Fruit fly (Drosophila melanogaster): ENCODE measurements around the gene Taf6.

Taf6 gene

DNA sequence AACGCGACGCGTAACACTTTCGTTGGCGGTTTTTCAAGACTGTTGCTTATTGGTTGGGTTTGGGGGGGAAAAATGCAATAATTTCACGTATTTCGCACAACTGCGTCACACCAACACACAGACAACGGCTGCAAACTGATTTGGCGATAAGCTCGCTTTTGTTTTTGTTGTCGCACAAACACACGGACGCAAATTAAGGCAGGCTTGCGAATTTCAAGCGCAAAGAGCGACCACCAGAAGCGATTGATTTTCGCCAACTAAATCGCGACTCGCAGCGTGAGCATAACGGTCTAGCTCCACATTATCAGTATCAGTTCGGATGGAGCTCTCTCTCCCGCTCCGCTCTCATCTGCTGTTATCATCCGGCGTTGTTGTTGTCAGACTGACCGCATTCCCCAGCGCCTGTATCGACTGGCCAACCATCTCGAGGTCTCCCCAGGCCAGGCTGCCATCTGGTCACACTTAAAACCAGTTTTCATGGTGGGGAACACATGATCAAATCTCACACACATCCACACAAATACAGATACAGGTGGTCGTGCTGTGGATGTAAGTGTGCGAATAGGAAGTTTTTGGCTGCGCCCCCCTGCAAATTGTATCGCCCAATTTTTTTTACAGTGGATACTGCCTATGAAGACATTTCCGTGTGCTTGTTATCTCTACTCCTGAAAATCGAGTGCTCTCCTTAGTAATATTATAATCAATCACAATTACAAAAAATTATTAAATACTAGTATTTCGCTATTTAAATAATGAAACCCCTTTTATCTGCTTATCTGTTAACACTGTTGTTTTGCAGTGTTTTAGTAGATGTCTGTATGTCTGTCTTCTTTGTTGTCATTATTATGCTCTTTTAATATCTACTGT, 34.1 kb downstream of the Taf6 start:
- TF ChIP-seq noc (tag; optimal IDR thresholded peaks at IDR 0.05): peak; percentile 93

DNA sequence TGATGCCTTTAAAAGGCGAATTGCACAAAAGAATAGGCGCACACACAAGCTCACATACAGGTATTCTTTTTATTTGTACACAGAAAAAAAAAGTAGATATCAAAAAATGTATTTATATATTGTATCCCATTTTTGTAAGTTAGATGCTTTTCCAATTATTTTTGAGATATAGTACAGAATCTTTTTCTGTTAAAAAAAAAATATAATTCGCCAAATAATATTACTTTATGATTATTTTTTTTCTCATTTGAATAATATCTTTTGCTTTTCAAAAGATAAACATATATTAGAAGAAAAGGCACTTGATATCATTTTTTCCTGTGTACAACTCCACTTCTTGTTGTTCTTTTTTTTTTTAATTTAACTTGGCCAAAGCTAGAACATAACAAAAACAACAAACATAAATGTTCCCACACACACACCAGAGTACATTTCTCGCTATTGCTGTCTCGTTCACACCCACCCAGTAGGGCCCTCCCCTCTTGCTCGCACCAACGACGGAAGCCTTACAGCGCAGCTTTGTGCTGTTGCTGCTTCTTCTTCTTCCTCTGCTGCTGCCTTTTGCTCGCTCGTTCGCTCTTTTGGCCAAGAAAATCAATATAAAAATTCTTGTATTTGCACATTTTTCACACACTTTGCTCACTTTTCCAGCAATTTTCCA, 36.0 kb downstream of the Taf6 start:
- peak; percentile 78 for TF ChIP-seq noc (tag; optimal IDR thresholded peaks at IDR 0.05)

DNA sequence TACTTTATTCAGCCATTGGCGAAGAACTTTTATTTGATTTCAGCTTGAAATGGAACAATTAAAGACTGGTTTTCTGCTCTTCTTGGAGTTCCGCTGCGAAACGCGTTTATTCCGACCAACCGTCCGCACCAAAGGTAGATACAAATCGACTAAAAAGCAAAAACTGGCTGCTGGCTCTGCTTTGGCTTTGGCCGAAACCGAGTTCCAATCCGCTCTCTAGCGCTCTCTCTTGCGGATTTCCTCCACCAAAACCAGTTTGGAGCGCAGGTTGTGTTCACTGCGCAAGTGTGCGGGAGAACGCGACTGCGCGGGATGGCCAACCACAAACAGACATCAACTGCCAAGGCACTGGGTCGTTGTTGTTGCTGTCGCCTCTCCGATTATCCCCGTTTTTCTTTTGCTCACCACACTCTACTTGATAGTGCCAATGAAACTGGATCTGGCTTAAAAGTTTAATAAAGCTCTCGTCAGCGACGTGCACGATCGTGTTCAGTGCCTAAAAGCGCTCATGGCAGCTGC, 36.6 kb downstream of the Taf6 start, which contains the start of gene wnd:
wnd (minus strand) TSS at position 306 of the 519 bp plus-strand sequence.
- TF ChIP-seq noc (tag; optimal IDR thresholded peaks at IDR 0.05): no peak

DNA sequence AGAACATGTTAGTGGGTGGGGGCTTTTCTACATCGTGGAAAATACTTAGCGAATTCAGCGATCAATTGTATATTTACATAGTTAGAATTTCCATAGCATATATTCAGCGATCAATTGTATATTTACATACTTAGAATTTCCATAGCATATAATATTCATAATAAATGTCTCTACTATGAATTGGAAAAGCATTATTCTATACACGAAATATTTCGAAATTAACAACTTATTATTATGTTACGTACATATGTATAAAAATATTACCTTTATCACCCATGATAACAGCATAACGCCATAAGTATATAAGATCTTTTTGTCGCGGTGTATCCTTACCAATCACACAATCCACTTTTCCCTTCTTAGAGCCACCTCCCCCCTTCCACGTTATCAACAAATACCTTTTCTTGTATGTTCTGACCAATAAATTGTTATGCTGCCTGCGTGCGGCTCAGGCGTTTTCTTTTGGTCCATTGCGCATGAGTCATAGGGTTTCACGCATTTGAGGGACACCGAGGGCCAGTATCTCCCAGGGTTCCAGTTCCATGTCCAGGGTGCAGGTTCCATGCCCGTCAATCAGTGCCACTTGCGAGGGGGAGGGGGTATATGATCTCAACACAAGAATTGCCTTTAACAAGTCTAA, 38.1 kb downstream of the Taf6 start:
- TF ChIP-seq noc (tag; optimal IDR thresholded peaks at IDR 0.05): no peak

DNA sequence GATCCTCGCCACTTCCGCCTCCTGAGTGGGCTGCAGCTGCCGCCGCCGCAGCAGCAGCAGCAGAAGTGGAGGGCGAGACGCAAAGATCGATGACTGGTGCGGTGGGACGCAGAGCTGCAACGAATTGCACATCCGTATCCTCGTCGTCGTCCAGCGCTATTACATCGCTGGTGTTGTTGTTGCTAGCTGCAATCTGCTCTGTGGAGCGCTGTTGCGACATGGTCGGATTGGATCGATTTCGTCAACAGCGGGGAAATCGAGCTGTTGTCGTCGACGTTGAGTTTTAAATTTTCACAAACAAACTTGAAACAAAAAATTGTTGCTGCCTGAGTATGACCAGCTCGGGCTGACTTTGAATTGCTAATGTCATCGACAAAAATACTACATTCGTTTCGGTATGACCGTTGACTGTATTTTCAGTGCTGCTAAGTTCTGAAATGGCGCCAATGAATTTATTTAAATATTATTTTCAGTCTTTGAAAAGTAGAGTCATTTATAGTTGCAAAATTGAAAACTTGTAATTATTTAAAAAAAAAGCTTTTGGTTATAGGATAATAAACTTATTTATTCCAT, 43.6 kb downstream of the Taf6 start, which contains the start of gene Rnf146:
Rnf146 (minus strand) TSS at position 369 of the 573 bp plus-strand sequence.
- TF ChIP-seq noc (tag; optimal IDR thresholded peaks at IDR 0.05): no peak

DNA sequence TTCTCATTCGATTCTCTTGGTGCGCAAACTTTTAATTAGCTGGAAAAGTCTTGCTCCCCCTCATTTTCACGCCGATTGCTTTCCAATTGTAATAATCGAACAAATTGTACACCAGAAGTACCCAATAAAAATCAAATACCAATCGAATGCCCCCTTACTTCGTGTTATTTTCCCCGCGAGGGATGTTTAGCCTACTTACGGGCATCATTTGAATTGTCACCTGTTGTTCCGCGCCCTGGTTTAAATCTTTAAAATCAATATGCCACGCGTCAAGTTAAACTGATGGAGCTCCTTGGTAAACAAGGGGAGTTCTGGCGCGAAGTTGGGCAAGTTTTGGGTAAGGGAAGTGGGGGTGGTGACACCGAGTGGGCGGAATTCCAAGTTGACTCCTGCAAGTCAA, 47.4 kb downstream of the Taf6 start:
- TF ChIP-seq noc (tag; optimal IDR thresholded peaks at IDR 0.05): no peak

DNA sequence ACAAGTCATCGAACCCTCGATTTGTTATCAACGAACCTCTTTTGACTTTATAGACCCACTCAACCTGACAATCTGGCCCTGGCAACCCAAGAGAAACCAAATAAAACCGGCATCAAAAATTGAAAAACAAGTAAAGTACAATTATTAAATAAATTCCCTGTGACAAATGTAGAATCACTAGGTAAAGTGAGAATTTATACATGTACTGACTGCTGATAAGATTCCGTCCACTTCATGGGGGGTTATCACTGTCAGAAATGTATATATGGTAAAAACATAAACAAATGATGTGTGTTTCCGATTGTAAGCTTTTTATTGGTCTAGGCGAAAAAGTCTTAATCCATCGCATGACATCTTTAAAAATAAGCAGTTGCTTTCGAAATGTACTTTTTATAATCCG, 49.8 kb downstream of the Taf6 start:
- TF ChIP-seq noc (tag; optimal IDR thresholded peaks at IDR 0.05): peak; percentile 91

DNA sequence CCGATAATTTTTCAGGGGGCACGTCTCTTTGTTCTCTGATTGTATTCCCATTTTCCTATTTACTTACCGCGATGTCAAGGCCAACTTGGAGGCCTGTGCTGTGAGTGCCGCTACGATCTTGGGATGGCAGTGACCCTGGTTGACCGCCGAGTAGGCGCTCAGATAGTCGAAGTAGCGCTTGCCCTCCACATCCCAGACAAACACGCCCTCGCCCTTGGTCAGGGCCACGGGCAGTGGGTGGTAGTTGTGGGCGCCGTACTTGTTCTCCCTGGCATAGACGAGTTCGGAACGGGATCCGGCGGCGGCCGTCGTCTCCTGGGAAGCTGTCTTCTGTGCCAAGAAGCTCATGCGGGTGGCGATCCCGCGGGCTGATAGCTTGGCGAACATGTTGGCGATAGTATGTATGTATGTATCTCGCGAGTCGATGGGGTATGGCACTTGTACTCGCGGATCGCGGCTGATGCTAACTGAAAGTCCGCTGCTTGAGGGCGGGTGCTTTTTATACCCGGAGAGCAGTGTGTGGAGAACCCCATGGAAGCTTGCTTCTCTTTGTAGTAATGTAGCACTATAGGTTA, 50.6 kb downstream of the Taf6 start, which contains the start of gene Oat:
Oat (minus strand) TSS at position 478 of the 575 bp plus-strand sequence.
- TF ChIP-seq noc (tag; optimal IDR thresholded peaks at IDR 0.05): no peak

DNA sequence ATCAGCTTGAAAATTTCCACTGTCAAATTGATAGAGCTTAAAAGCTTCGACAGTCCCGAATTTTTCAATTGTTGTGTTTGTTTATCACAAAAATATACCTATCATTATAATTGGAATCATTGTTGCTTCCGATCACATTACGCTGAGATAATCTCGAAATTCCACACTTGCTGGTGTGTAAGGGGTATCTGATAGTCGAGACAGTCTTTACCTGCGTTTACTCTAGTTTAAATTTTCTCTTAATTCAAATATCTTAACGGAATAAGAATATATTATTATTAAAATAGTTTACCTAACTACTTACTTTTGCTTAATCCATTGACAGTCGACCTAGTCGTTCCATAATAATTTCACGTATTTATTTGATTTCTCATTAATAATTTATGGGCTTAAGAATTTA, 51.2 kb downstream of the Taf6 start:
- no peak for TF ChIP-seq noc (tag; optimal IDR thresholded peaks at IDR 0.05)

DNA sequence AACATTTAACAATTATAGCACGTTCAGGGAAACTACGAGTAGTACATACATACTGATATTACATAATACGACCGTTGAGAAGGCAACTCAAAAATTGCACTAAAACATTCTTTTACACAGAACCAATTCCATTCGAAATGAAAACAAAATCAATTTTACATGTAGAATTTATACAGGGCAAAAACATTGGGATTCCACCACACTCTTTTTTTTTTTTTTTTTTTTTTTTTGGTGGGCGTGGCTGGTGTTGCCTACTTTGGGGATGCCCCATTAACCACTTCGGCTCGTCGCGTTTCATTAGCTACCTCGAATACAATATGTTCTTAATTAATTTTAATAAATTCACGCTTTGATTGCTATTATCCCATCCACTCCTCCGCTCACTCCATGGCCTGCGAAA, 51.7 kb downstream of the Taf6 start:
- no peak for TF ChIP-seq noc (tag; optimal IDR thresholded peaks at IDR 0.05)

Measured in whole organism, larva.